Fruit fly (Drosophila melanogaster) S2 (cell line): ENCODE data around the gene CG6709.

Experiments
- CG8478 ChIP-seq: fragments of >200 bp; optimal IDR thresholded peaks from 2 replicates; lab custom pipeline; 2018
- CTCF ChIP-seq, 2 experiments: fragments of >200 bp; optimal IDR thresholded peaks; 2 replicates each; lab custom pipeline; 2018

DNA sequence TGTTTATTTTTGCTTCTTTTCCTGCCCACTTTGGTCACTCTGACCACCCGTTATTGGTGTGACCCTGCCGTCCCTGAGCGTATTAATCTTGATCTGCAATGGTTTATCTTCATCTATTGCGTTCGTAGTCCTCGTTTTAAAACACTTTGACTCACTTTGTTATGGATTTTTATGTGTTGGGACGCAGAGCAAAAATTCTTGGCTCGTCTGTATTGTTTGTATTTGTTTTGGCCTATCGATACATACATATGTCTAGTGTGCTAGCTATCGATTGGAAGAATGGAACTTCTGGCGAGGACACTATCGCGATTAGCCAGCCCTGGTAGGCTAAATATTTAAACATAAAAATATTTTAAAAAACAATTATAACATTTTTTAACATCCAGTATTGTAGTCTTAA, 34.9 kb downstream of the CG6709 start, which contains the start of gene CG10809:
- no peak for TF ChIP-seq CG8478 (lab: Kevin White, UChicago)
- TF ChIP-seq CTCF (optimal IDR thresholded peaks at IDR 0.05; lab: Kevin White, UChicago): peak in 1 of 2 experiments; percentile 8
